Worm (Caenorhabditis elegans) whole organism, L3 larva: ENCODE data around the gene msp-56.

Source experiments
- ZK546.5 ChIP-seq: sonication (generic microtip); optimal IDR thresholded peaks from 2 replicates; lab custom pipeline; 2017; ENCODE audit warnings: missing biosample characterization, missing genetic modification characterization
- ama-1 ChIP-seq: fragments of 150-350 bp; optimal IDR thresholded peaks from 2 replicates; lab custom pipeline; 2018
- ceh-16 ChIP-seq: sonication (generic microtip); optimal IDR thresholded peaks from 2 replicates; lab custom pipeline; 2017; ENCODE audit warnings: missing biosample characterization, missing genetic modification characterization
- ceh-28 ChIP-seq: fragments of 150-350 bp; optimal IDR thresholded peaks from 2 replicates; lab custom pipeline; 2014; ENCODE audit warnings: missing biosample characterization, missing genetic modification reagents, missing genetic modification characterization
- ceh-9 ChIP-seq: sonication (generic microtip); optimal IDR thresholded peaks from 2 replicates; lab custom pipeline; 2018; ENCODE audit warnings: missing biosample characterization, missing genetic modification characterization
- daf-12 ChIP-seq: fragments of 150-350 bp; optimal IDR thresholded peaks from 2 replicates; lab custom pipeline; 2014; ENCODE audit warnings: missing biosample characterization, missing genetic modification reagents, missing genetic modification characterization
- egl-27 ChIP-seq: sonication (generic microtip); optimal IDR thresholded peaks from 4 replicates; lab custom pipeline; 2017; ENCODE audit warnings: missing biosample characterization, missing genetic modification reagents, missing genetic modification characterization
- egl-5 ChIP-seq: fragments of 150-350 bp; optimal IDR thresholded peaks from 2 replicates; lab custom pipeline; 2017; ENCODE audit warnings: missing biosample characterization, missing genetic modification reagents, missing genetic modification characterization, inconsistent platforms
- elt-2 ChIP-seq: sonication (generic microtip); optimal IDR thresholded peaks from 2 replicates; lab custom pipeline; 2016; ENCODE audit warnings: missing genetic modification reagents, mild to moderate bottlenecking, missing genetic modification characterization, missing compliant biosample characterization
- eor-1 ChIP-seq, 2 experiments: fragments of 150-350 bp; optimal IDR thresholded peaks; 2 replicates each; lab custom pipeline; 2014 to 2018; ENCODE audit warnings: missing biosample characterization in 2 of 2, missing genetic modification characterization in 2 of 2
- fos-1 ChIP-seq: fragments of 150-350 bp; optimal IDR thresholded peaks from 2 replicates; lab custom pipeline; 2014; ENCODE audit warnings: missing biosample characterization, missing genetic modification characterization
- jun-1 ChIP-seq: fragments of 150-350 bp; optimal IDR thresholded peaks from 2 replicates; lab custom pipeline; 2014; ENCODE audit warnings: missing biosample characterization, missing genetic modification reagents, missing genetic modification characterization
- lin-15B ChIP-seq: fragments of 150-350 bp; optimal IDR thresholded peaks from 2 replicates; lab custom pipeline; 2014; ENCODE audit warnings: missing biosample characterization, missing genetic modification characterization
- lsy-12 ChIP-seq: sonication (generic microtip); optimal IDR thresholded peaks from 2 replicates; lab custom pipeline; 2016; ENCODE audit warnings: mild to moderate bottlenecking, missing genetic modification characterization, missing compliant biosample characterization
- mdl-1 ChIP-seq: fragments of 150-350 bp; optimal IDR thresholded peaks from 2 replicates; lab custom pipeline; 2014; ENCODE audit warnings: missing biosample characterization, missing genetic modification characterization
- mml-1 ChIP-seq: fragments of 150-350 bp; sonication (generic microtip); optimal IDR thresholded peaks from 3 replicates; lab custom pipeline; 2014; ENCODE audit warnings: missing biosample characterization, missing genetic modification characterization
- nfya-1 ChIP-seq: sonication (generic microtip); optimal IDR thresholded peaks from 2 replicates; lab custom pipeline; 2017; ENCODE audit warnings: missing genetic modification characterization, mild to moderate bottlenecking, missing compliant biosample characterization, antibody characterized with exemption, moderate library complexity; ENCODE audit not compliant: insufficient read depth
- nhr-11 ChIP-seq: fragments of 150-350 bp; optimal IDR thresholded peaks from 2 replicates; lab custom pipeline; 2014; ENCODE audit warnings: missing biosample characterization, missing genetic modification characterization
- nhr-12 ChIP-seq: fragments of 150-350 bp; optimal IDR thresholded peaks from 2 replicates; lab custom pipeline; 2014; ENCODE audit warnings: missing biosample characterization, missing genetic modification characterization
- nhr-23 ChIP-seq: fragments of 150-350 bp; optimal IDR thresholded peaks from 2 replicates; lab custom pipeline; 2014; ENCODE audit warnings: missing biosample characterization, missing genetic modification reagents, missing genetic modification characterization
- nhr-237 ChIP-seq: fragments of 150-350 bp; optimal IDR thresholded peaks from 2 replicates; lab custom pipeline; 2014; ENCODE audit warnings: missing biosample characterization, missing genetic modification characterization
- nhr-25 ChIP-seq: sonication (generic microtip); optimal IDR thresholded peaks from 2 replicates; lab custom pipeline; 2017; ENCODE audit warnings: missing biosample characterization, missing genetic modification characterization
- nhr-43 ChIP-seq: sonication (generic microtip); optimal IDR thresholded peaks from 2 replicates; lab custom pipeline; 2016; ENCODE audit warnings: mild to moderate bottlenecking, missing genetic modification characterization, missing compliant biosample characterization; ENCODE audit not compliant: poor library complexity, severe bottlenecking
- nhr-76 ChIP-seq: fragments of 150-350 bp; sonication (generic microtip); optimal IDR thresholded peaks from 5 replicates; lab custom pipeline; 2014; ENCODE audit warnings: missing biosample characterization, missing genetic modification characterization
- nhr-77 ChIP-seq: fragments of 150-350 bp; optimal IDR thresholded peaks from 2 replicates; lab custom pipeline; 2014; ENCODE audit warnings: missing biosample characterization, missing genetic modification characterization
- pha-4 ChIP-seq: fragments of 150-350 bp; optimal IDR thresholded peaks from 2 replicates; lab custom pipeline; 2014; ENCODE audit warnings: missing biosample characterization, missing genetic modification reagents, missing genetic modification characterization
- sea-2 ChIP-seq: fragments of 150-350 bp; sonication (generic microtip); optimal IDR thresholded peaks from 4 replicates; lab custom pipeline; 2014; ENCODE audit warnings: missing biosample characterization, missing genetic modification reagents, missing genetic modification characterization
- skn-1 ChIP-seq: fragments of 150-350 bp; optimal IDR thresholded peaks from 2 replicates; lab custom pipeline; 2014; ENCODE audit warnings: missing biosample characterization, missing genetic modification characterization
- snpc-4 ChIP-seq: fragments of 150-350 bp; optimal IDR thresholded peaks from 2 replicates; lab custom pipeline; 2014; ENCODE audit warnings: missing biosample characterization, missing genetic modification characterization
- tbx-2 ChIP-seq: sonication (generic microtip); optimal IDR thresholded peaks from 2 replicates; lab custom pipeline; 2016; ENCODE audit warnings: mild to moderate bottlenecking, missing genetic modification characterization, missing compliant biosample characterization
- unc-39 ChIP-seq: sonication (generic microtip); optimal IDR thresholded peaks from 4 replicates; lab custom pipeline; 2017; ENCODE audit warnings: missing biosample characterization, missing genetic modification characterization
- unc-62 ChIP-seq: fragments of 150-350 bp; sonication (generic microtip); optimal IDR thresholded peaks from 4 replicates; lab custom pipeline; 2014; ENCODE audit warnings: missing biosample characterization, missing genetic modification reagents, missing genetic modification characterization
- ztf-11 ChIP-seq: fragments of 150-350 bp; optimal IDR thresholded peaks from 2 replicates; lab custom pipeline; 2014; ENCODE audit warnings: missing biosample characterization, missing genetic modification characterization
- ztf-4 ChIP-seq: fragments of 150-350 bp; optimal IDR thresholded peaks from 2 replicates; lab custom pipeline; 2014; ENCODE audit warnings: missing biosample characterization, missing genetic modification characterization

msp-56 gene

DNA sequence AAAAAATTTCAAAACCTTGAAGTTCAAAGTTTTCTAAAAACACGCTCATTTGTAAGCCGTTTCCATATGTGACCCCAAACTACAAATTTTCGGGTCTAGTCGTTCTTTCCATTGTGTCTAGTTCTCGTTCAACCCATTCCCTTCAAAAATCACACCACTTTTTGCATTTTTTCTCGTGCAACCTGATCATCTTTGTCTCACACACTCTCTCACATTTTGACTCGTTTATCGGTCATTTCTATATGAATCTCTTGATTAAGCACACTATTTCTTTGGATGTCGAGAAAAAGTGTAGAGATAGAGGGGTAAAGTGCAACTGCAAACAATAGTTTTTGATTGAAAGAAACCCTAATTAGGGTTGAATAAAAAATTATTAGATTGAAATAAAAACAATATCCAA is 37.8 kb upstream of the msp-56 start (continued):
- no peak for TF ChIP-seq nhr-237 (tag; lab: Kevin White, UChicago)
- TF ChIP-seq fos-1 (tag; lab: Kevin White, UChicago): no peak
- TF ChIP-seq daf-12 (tag; lab: Kevin White, UChicago): no peak
- TF ChIP-seq sea-2 (GFP tag; lab: Kevin White, UChicago): no peak
- TF ChIP-seq nhr-25: peak; percentile 74
- TF ChIP-seq egl-5: no peak
- peak; percentile 38 for TF ChIP-seq nfya-1
- peak; percentile 23 for TF ChIP-seq egl-27 (tag; lab: Kevin White, UChicago)
- TF ChIP-seq nhr-11 (tag; lab: Kevin White, UChicago): no peak
- peak; percentile 82 for TF ChIP-seq elt-2 (tag; lab: Kevin White, UChicago)
- TF ChIP-seq mml-1 (tag; lab: Kevin White, UChicago): no peak

DNA sequence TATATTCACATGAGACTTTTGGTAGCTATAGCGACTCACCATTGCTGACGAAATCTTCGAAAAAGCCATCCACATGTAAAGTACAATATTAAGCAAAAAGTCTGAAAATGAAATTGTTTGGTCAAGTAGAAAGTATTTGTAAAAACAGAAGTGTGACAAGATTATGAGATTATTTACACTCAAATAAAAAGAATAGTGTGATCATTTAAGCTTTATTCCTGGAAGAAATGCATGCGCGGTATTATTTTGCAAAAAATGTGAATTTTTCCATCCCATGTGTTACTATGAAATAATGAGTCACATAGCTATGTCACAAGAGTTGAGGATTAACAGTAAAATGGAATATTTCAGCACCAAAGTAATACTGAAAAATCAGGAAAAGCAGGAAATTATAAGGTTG is 30.7 kb upstream of the msp-56 start, which contains the start of gene dct-15:
Gene dct-15 (minus strand): TSS at position 101 of the 400 bp plus-strand sequence.
- TF ChIP-seq lin-15B (tag; lab: Kevin White, UChicago): no peak
- no peak for TF ChIP-seq skn-1 (tag; lab: Kevin White, UChicago)
- TF ChIP-seq lsy-12 (tag; lab: Kevin White, UChicago): no peak
- no peak for TF ChIP-seq nhr-12 (tag; lab: Kevin White, UChicago)
- no peak for TF ChIP-seq nhr-76
- TF ChIP-seq ceh-28: no peak
- no peak for TF ChIP-seq ama-1 (lab: Kevin White, UChicago)
- no peak for TF ChIP-seq pha-4
- no peak for TF ChIP-seq tbx-2 (tag; lab: Kevin White, UChicago)

DNA sequence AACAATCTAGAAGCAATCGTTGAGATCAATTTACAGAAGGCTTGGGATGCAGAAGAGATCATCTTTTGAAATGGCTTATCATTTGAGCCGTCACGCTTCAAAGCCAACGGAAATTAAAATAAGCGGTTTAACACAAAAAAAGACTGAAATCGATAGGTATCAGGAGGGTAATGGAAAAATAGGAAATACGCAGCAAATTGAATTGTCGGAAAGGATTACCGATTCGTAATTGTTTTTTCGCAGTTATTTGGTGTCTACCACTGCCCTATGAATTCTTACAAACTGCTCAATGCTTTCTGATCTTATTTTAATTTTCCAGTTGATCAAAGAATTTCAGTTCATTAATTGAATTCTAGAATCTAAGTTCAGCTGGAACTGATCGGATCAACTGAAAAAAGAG is 29.9 kb upstream of the msp-56 start:
- TF ChIP-seq tbx-2 (tag; lab: Kevin White, UChicago) (no peak), nhr-23 (no peak), elt-2 (tag; lab: Kevin White, UChicago) (no peak), lsy-12 (tag; lab: Kevin White, UChicago) (no peak), unc-39 (tag; lab: Kevin White, UChicago) (no peak), mml-1 (tag; lab: Kevin White, UChicago) (no peak), ama-1 (lab: Kevin White, UChicago) (no peak), eor-1 (tag; optimal IDR thresholded peaks at IDR 0.05; lab: Kevin White, UChicago) (no peak), nhr-12 (tag; lab: Kevin White, UChicago) (no peak), egl-27 (tag; lab: Kevin White, UChicago) (no peak), ZK546.5 (tag; lab: Kevin White, UChicago) (no peak), skn-1 (tag; lab: Kevin White, UChicago) (no peak), ztf-4 (tag; lab: Kevin White, UChicago) (no peak), nhr-77 (tag; lab: Kevin White, UChicago) (no peak)

DNA sequence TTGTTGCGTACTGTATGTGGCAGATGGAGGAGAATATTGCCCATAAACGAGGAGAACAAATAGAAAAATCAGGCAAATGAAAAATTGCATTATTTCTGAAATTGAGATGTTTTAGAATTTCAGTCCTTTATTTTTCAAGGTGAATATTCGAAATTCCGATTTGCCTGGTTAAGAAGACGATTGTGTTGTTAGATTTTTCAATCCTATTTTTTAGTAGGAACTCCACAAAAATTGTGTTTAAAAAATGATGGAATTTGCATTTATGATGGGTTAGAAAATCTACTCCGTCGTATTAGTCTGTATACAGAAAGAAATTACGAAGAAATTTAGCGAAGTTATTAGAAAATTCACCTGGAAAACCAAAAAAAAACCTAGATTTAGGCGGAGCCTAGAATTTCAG is 25.9 kb upstream of the msp-56 start, which contains the start of gene egl-20:
Gene egl-20 (minus strand): TSS at position 101 of the 400 bp plus-strand sequence.
- no peak for TF ChIP-seq nhr-237 (tag; lab: Kevin White, UChicago)
- TF ChIP-seq nhr-12 (tag; lab: Kevin White, UChicago): no peak
- TF ChIP-seq mml-1 (tag; lab: Kevin White, UChicago): no peak
- TF ChIP-seq unc-39 (tag; lab: Kevin White, UChicago): no peak
- no peak for TF ChIP-seq ceh-28
- no peak for TF ChIP-seq lin-15B (tag; lab: Kevin White, UChicago)
- TF ChIP-seq nhr-43 (tag; lab: Kevin White, UChicago): no peak
- TF ChIP-seq ceh-9 (tag; lab: Kevin White, UChicago): no peak
- TF ChIP-seq fos-1 (tag; lab: Kevin White, UChicago): no peak
- TF ChIP-seq nhr-23: no peak
- TF ChIP-seq ama-1 (lab: Kevin White, UChicago): no peak
- no peak for TF ChIP-seq sea-2 (GFP tag; lab: Kevin White, UChicago)
- no peak for TF ChIP-seq mdl-1 (tag; lab: Kevin White, UChicago)
- TF ChIP-seq ztf-11 (tag; lab: Kevin White, UChicago): no peak
- TF ChIP-seq unc-62 (GFP tag; lab: Kevin White, UChicago): no peak
- no peak for TF ChIP-seq nhr-11 (tag; lab: Kevin White, UChicago)

DNA sequence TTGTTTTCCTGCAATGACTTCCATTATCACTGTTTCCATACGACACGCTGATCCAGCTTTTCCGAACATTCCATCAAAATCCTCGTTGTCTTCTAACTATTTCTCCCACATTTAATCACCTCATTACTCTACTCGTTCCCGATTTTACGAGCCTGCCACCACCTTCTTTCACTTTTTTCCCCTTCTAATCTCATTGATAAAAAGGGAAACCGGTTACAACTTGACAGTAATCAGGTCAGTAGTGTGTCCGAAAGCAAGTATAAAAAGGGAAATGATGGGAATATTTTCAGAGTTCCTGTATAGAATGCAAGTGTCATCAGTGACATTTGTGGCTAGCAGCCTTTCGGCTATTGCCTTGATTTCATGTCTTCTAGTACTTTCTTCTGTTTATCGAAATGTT is 19.7 kb upstream of the msp-56 start, which contains the start of gene col-123:
Gene col-123 (plus strand): TSS at position 301 of the 400 bp plus-strand sequence.
- TF ChIP-seq egl-5 (no peak), elt-2 (tag; lab: Kevin White, UChicago) (no peak), ceh-16 (no peak), jun-1 (tag; lab: Kevin White, UChicago) (no peak), nhr-23 (peak; percentile 40), snpc-4 (tag; lab: Kevin White, UChicago) (no peak), fos-1 (tag; lab: Kevin White, UChicago) (no peak)
